Worm (Caenorhabditis elegans): Measurements from ENCODE around the gene C40C9.3.

Gene C40C9.3

DNA sequence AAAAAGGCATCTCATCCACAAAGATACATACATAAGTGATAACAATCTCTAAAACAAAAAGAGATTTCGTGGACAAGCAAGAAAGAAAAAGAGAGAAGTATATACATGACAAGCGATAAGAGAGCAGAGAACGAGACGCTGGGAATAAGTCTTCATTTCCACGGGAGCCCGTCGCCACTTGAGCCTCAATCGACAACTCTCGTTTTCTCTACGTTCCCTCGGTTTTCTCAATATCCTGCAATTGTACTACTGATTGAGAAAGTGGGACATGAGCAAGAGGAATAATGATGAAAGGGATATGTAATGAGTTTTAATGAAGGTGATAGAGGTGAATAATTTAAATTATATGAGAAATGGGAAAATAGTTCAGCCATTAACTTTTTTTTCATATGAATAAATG lies 9.9 kb upstream of the C40C9.3 start:
- TF ChIP-seq lsy-27 (tag; optimal IDR thresholded peaks at IDR 0.05; ENCODE audit: borderline replicate concordance, insufficient read depth) (no peak), bed-1 (GFP tag; IDR thresholded peaks at IDR 0.05) (no peak), ceh-91 (GFP tag; IDR thresholded peaks at IDR 0.05) (no peak), F39B2.1 (GFP tag; IDR thresholded peaks at IDR 0.05) (no peak), unc-130 (GFP tag; optimal IDR thresholded peaks at IDR 0.05) (no peak)

DNA sequence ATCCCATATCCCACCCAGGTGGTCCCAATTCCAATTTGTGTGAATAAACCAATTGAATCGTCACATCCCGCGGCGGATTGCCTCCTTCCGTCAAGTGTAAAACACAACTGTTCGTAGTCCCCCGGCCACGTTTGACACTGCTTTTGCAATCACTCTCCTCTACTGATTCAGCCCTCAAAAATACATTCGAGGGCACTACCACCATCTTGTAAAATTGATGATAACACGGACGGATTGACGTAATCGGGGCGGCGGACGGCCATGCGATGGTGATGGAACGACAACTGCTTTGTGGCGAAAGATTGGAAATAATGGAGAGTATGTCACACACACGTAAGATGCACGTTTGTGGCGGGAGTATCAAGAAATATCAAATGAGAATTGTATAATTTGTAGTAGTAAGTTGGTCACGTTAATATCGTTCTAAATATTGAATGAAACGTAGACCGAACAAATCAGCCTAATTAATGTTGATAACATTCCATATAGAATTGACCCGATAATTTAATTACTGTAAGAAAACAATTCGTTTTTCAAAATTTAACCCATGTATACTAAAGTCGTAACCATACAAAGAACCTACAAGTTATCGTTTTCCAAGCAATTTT lies 8.9 kb upstream of the C40C9.3 start:
- TF ChIP-seq Y67H2A.10 (GFP tag; conservative IDR thresholded peaks at IDR 0.05) (no peak), madf-3 (GFP tag; IDR thresholded peaks at IDR 0.05) (0 out of 2 replicates have a peak, but pooled peaks have one; percentile 40)

DNA sequence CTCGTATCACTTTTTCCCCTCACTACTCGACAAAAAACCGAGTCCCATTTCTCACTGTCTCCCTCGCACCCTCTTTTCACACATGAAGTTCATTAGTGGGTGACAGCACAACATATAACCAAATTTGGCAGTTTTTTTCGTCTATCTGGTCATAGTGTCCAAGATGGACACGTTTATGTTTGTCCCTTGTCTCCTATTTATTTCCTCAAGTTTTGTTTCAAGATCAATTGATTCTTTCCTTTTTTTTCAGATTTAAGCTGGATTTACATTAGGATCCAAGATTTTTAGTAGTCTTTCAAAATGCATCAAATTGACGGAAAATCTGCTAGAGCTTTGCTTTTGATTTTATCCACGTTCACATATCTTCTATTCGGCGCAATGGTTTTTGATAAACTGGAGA lies 7.8 kb upstream of the C40C9.3 start, which contains the start of gene twk-20:
Gene twk-20 (plus strand): TSS at position 301 of the 400 bp plus-strand sequence.
- TF ChIP-seq nfya-1 (tag; optimal IDR thresholded peaks at IDR 0.05; ENCODE audit: borderline replicate concordance, insufficient read depth) (no peak), Y95B8A.8 (GFP tag; IDR thresholded peaks at IDR 0.05) (no peak)

DNA sequence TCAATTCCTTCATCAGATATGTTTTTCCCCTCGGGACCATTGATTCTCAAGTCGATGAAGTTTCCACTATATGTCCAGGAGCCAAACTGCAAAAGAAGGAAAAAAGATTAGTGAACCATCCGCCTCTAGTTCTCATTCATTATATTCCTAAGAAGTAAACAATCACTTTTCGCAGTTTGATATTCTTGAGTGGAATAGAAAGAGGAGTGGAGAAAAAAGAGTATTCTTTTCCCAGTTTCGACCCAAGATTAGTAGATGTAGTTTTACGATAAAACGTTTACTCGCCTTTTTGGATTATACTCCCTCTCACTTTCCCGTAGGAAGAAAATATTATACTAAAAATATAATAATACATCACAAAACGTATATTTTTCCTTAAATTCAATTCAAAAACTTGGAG lies 2.5 kb upstream of the C40C9.3 start:
- no peak for TF ChIP-seq xnd-1 (tag; optimal IDR thresholded peaks at IDR 0.05)
- no peak for TF ChIP-seq madf-6 (GFP tag; IDR thresholded peaks at IDR 0.05)

DNA sequence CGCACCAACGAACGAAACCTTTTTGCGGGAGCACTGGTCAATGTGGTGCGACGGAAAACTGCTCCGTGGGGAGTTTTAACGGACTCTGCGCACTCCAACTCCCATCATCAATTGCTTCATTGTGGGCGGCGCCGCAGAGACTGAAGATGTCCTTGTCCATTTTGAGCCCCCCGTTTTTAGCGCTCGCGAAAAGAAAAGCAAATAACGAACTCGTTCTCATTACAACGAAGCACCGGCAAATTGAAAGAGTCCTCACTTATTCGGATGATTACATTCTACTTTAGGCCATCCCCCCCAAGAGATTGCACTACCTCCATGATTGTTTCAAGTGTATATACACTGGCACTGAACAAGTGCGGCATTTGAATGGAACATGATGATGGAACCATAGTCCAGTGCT lies 607 bp upstream of the C40C9.3 start, which contains the start of gene acr-9:
Gene acr-9 (minus strand): TSS at position 101 of the 400 bp plus-strand sequence.
- no peak for TF ChIP-seq mcd-1 (GFP tag; IDR thresholded peaks at IDR 0.05)

DNA sequence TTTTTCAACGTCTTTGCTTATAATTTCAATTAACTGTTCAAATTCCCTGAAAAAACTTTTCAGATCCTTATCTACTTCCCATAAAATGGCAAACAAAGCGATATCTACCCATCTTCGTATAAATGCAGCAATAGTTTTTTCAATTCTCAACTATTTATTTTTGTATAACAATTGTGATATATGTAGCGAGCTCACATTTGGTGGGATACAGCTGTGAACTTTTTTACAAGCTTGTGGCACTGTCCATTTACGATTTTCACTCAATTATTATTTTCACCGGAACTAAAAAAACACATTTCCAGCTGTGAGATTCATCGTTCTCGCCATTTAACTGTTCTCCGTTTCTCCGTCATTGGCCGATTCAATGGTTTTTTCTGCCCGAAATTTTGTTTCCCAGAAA lies 3.4 kb downstream of the C40C9.3 start, which contains the start of gene C40C9.4:
Gene C40C9.4 (plus strand): TSS at position 301 of the 400 bp plus-strand sequence.
- no peak for TF ChIP-seq F55B11.4 (tag; optimal IDR thresholded peaks at IDR 0.05; ENCODE audit: borderline replicate concordance, insufficient read depth)
- TF ChIP-seq ztf-22 (GFP tag; optimal IDR thresholded peaks at IDR 0.05), result no peak
- no peak for TF ChIP-seq nfyb-1 (GFP tag; IDR thresholded peaks at IDR 0.05)

DNA sequence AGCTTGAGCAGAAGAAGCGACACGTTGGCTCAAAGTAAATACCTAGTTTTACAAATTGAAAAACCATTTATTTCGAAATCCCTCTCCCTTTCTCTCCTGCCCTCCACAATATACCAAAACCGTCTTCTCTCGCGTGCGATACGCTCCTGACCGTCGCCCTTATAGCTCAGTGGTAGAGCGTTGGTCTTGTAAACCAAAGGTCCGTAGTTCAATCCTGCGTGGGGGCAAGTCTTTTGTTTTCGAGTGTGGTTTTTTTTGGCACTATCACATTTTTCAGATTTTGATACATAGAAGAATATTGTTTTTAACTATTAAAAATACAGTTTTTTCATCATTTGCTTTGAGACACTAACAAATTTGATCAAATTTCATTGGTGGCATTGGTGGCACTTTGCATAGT lies 6.2 kb downstream of the C40C9.3 start:
- TF ChIP-seq T26A5.8 (tag; optimal IDR thresholded peaks at IDR 0.05), result no peak
- peak; percentile 62; the same call in 1 of the 2 replicates for TF ChIP-seq cebp-1 (GFP tag; IDR thresholded peaks at IDR 0.05)
- TF ChIP-seq cebp-1 (tag; optimal IDR thresholded peaks at IDR 0.05), result no peak
- TF ChIP-seq pha-4 (tag; optimal IDR thresholded peaks at IDR 0.05), result no peak
- 0 out of 2 replicates have a peak, but pooled peaks have one; percentile 12 for TF ChIP-seq hsf-1 (GFP tag; IDR thresholded peaks at IDR 0.05)
- TF ChIP-seq snpc-4 (GFP tag; optimal IDR thresholded peaks at IDR 0.05), result peak; percentile 64
- peak in 3 of 4 experiments; percentile 16 to 74 (median 68) for TF ChIP-seq snpc-4 (tag; optimal IDR thresholded peaks at IDR 0.05)
- no peak for TF ChIP-seq hlh-26 (GFP tag; conservative IDR thresholded peaks at IDR 0.05)
- peak; percentile 85 for TF ChIP-seq nhr-90 (tag; optimal IDR thresholded peaks at IDR 0.05)
- no peak for TF ChIP-seq lsl-1 (GFP tag; optimal IDR thresholded peaks at IDR 0.05)
- TF ChIP-seq ceh-58 (GFP tag; IDR thresholded peaks at IDR 0.05), result 0 out of 2 replicates have a peak, but pooled peaks have one; percentile 44
- no peak for TF ChIP-seq F57C9.4 (tag; optimal IDR thresholded peaks at IDR 0.05)
- peak; percentile 56 for TF ChIP-seq ztf-18 (tag; optimal IDR thresholded peaks at IDR 0.05)
- peak; percentile 80 for TF ChIP-seq B0261.1 (tag; optimal IDR thresholded peaks at IDR 0.05)
- TF ChIP-seq sptf-2 (GFP tag; optimal IDR thresholded peaks at IDR 0.05), result peak; percentile 68
- peak; percentile 31; the same call in 1 of the 2 replicates for TF ChIP-seq lir-1 (GFP tag; conservative IDR thresholded peaks at IDR 0.05)
- peak in 1 of 3 experiments; percentile 53 for TF ChIP-seq lin-35 (GFP tag; optimal IDR thresholded peaks at IDR 0.05)
- peak; percentile 64 for TF ChIP-seq hmg-1.2 (GFP tag; IDR thresholded peaks at IDR 0.05)
- 0 out of 2 replicates have a peak, but pooled peaks have one; percentile 55 for TF ChIP-seq ztf-25 (GFP tag; IDR thresholded peaks at IDR 0.05)
- TF ChIP-seq cebp-2 (GFP tag; IDR thresholded peaks at IDR 0.05), result no peak
- 0 out of 2 replicates have a peak, but pooled peaks have one; percentile 12 for TF ChIP-seq ztf-6 (GFP tag; IDR thresholded peaks at IDR 0.05)
- no peak for TF ChIP-seq ama-1 (optimal IDR thresholded peaks at IDR 0.05)
- TF ChIP-seq ama-1 (GFP tag; optimal IDR thresholded peaks at IDR 0.05), result peak; percentile 47 to 57

Data from whole organism, young adult.